Fruit fly (Drosophila melanogaster): Measurements from ENCODE around the gene Alg11.

The Alg11 gene

dm6 chr3L:21644607-21645006 lies 19.0 kb downstream of the Alg11 start, which contains the start of gene CG43980:
TSS of gene CG43980 (plus strand) at chr3L:21644958.
- TF ChIP-seq Myc (optimal IDR thresholded peaks at IDR 0.05) (no peak), CG32264 (GFP tag; optimal IDR thresholded peaks at IDR 0.05) (no peak), Dif (GFP tag; optimal IDR thresholded peaks at IDR 0.05; ENCODE audit: partially characterized antibody) (peak; percentile 84), CG9705 (GFP tag; optimal IDR thresholded peaks at IDR 0.05) (no peak), lola (GFP tag; optimal IDR thresholded peaks at IDR 0.05) (no peak), h (GFP tag; optimal IDR thresholded peaks at IDR 0.05) (peak; percentile 14), Hr83 (GFP tag; optimal IDR thresholded peaks at IDR 0.05; ENCODE audit: poor library complexity, severe bottlenecking) (no peak), dmrt93B (GFP tag; optimal IDR thresholded peaks at IDR 0.05) (no peak), Rel (GFP tag; optimal IDR thresholded peaks at IDR 0.05) (peak; percentile 25), Rel (tag; optimal IDR thresholded peaks at IDR 0.05) (no peak), tai (GFP tag; optimal IDR thresholded peaks at IDR 0.05) (no peak), br (GFP tag; optimal IDR thresholded peaks at IDR 0.05) (peak; percentile 12), dl (GFP tag; optimal IDR thresholded peaks at IDR 0.05; ENCODE audit: insufficient read depth in 1 of 2, partially characterized antibody in 2 of 2) (peak; percentile 66 to 81), Vsx2 (GFP tag; optimal IDR thresholded peaks at IDR 0.05; ENCODE audit: partially characterized antibody) (peak; percentile 79), usp (GFP tag; optimal IDR thresholded peaks at IDR 0.05) (no peak), dsf (GFP tag; optimal IDR thresholded peaks at IDR 0.05; ENCODE audit: borderline replicate concordance) (no peak), pan (optimal IDR thresholded peaks at IDR 0.05) (no peak)

dm6 chr3L:21645878-21646277 lies 20.3 kb downstream of the Alg11 start:
- TF ChIP-seq br (GFP tag; optimal IDR thresholded peaks at IDR 0.05), result no peak
- TF ChIP-seq sage (GFP tag; optimal IDR thresholded peaks at IDR 0.05), result no peak
- no peak for TF ChIP-seq N (GFP tag; optimal IDR thresholded peaks at IDR 0.05)
- TF ChIP-seq Mio (GFP tag; optimal IDR thresholded peaks at IDR 0.05), result no peak
- no peak for TF ChIP-seq Vsx2 (GFP tag; optimal IDR thresholded peaks at IDR 0.05; ENCODE audit: partially characterized antibody)
- no peak for TF ChIP-seq Jra (GFP tag; optimal IDR thresholded peaks at IDR 0.05)
- no peak for TF ChIP-seq OdsH (GFP tag; optimal IDR thresholded peaks at IDR 0.05)
- TF ChIP-seq dsf (GFP tag; optimal IDR thresholded peaks at IDR 0.05; ENCODE audit: borderline replicate concordance), result no peak
- no peak for TF ChIP-seq Hr78 (GFP tag; optimal IDR thresholded peaks at IDR 0.05)
- TF ChIP-seq rgr (GFP tag; optimal IDR thresholded peaks at IDR 0.05), result no peak
- no peak for TF ChIP-seq CG32264 (GFP tag; optimal IDR thresholded peaks at IDR 0.05)
- TF ChIP-seq brk (GFP tag; optimal IDR thresholded peaks at IDR 0.05), result no peak
- TF ChIP-seq Hr83 (GFP tag; optimal IDR thresholded peaks at IDR 0.05; ENCODE audit: poor library complexity, severe bottlenecking), result no peak
- no peak for TF ChIP-seq Hnf4 (GFP tag; optimal IDR thresholded peaks at IDR 0.05)
- TF ChIP-seq GATAd (GFP tag; optimal IDR thresholded peaks at IDR 0.05), result no peak
- no peak for TF ChIP-seq Dif (GFP tag; optimal IDR thresholded peaks at IDR 0.05; ENCODE audit: partially characterized antibody)
- no peak for TF ChIP-seq HLH106 (tag; optimal IDR thresholded peaks at IDR 0.05)
- TF ChIP-seq pan (optimal IDR thresholded peaks at IDR 0.05), result no peak

DNA sequence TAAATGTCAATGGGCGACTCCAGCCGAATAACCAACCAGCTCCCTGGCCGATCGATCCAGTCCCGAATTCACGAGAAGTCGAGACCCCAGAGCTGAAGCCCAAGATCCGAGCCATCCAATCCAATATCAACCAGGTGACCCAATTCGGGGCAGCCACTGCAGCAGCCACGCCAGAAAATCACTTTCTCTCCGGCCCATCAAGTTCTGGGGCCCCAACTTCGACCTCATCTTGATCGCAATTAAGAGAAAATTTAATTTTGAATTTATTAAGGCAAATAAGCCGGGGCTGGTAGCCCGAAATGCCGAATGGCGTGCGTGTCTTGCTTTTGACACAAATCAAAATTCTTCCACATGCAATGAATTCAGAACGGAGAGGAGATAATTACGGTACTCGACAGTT lies 22.2 kb downstream of the Alg11 start:
- TF ChIP-seq Hr83 (GFP tag; optimal IDR thresholded peaks at IDR 0.05; ENCODE audit: poor library complexity, severe bottlenecking), result no peak
- TF ChIP-seq Abd-B (GFP tag; optimal IDR thresholded peaks at IDR 0.05), result no peak
- TF ChIP-seq HLH106 (tag; optimal IDR thresholded peaks at IDR 0.05), result no peak
- no peak for TF ChIP-seq Dfd (GFP tag; optimal IDR thresholded peaks at IDR 0.05)
- no peak for TF ChIP-seq Vsx2 (GFP tag; optimal IDR thresholded peaks at IDR 0.05; ENCODE audit: partially characterized antibody)
- no peak for TF ChIP-seq N (GFP tag; optimal IDR thresholded peaks at IDR 0.05)
- no peak for TF ChIP-seq dsf (GFP tag; optimal IDR thresholded peaks at IDR 0.05; ENCODE audit: borderline replicate concordance)
- no peak for TF ChIP-seq psq (GFP tag; optimal IDR thresholded peaks at IDR 0.05)
- TF ChIP-seq CrebA (GFP tag; optimal IDR thresholded peaks at IDR 0.05; ENCODE audit: borderline replicate concordance), result no peak
- no peak for TF ChIP-seq Myc (optimal IDR thresholded peaks at IDR 0.05)

dm6 chr3L:21651412-21651811 lies 25.8 kb downstream of the Alg11 start:
- TF ChIP-seq Dif (GFP tag; optimal IDR thresholded peaks at IDR 0.05; ENCODE audit: partially characterized antibody), result no peak
- TF ChIP-seq Vsx2 (GFP tag; optimal IDR thresholded peaks at IDR 0.05; ENCODE audit: partially characterized antibody), result no peak
- no peak for TF ChIP-seq CG32264 (GFP tag; optimal IDR thresholded peaks at IDR 0.05)
- TF ChIP-seq rgr (GFP tag; optimal IDR thresholded peaks at IDR 0.05), result no peak
- TF ChIP-seq lola (GFP tag; optimal IDR thresholded peaks at IDR 0.05), result no peak
- no peak for TF ChIP-seq N (GFP tag; optimal IDR thresholded peaks at IDR 0.05)
- TF ChIP-seq brk (GFP tag; optimal IDR thresholded peaks at IDR 0.05), result no peak
- TF ChIP-seq Rel (GFP tag; optimal IDR thresholded peaks at IDR 0.05), result no peak
- no peak for TF ChIP-seq Rel (tag; optimal IDR thresholded peaks at IDR 0.05)
- TF ChIP-seq dmrt93B (GFP tag; optimal IDR thresholded peaks at IDR 0.05), result no peak
- TF ChIP-seq foxo (GFP tag; optimal IDR thresholded peaks at IDR 0.05), result no peak
- no peak for TF ChIP-seq Hr78 (GFP tag; optimal IDR thresholded peaks at IDR 0.05)
- no peak for TF ChIP-seq sage (GFP tag; optimal IDR thresholded peaks at IDR 0.05)
- no peak for TF ChIP-seq Hr83 (GFP tag; optimal IDR thresholded peaks at IDR 0.05; ENCODE audit: poor library complexity, severe bottlenecking)
